Worm (Caenorhabditis elegans) whole organism, midembryonic: ENCODE results near the gene C16C8.27.
"Not testable (repeated sequence)": the region's sequence is repeated elsewhere in the genome, so short reads cannot be mapped to it uniquely, and the experiment has no call there.

Source experiments
- T22C8.4 ChIP-seq: fragments of 200-800 bp; sonication (Bioruptor generic); IDR thresholded peaks from 2 replicates; pipeline ENCODE4 v1.3.6; 2022; ENCODE audit warnings: missing genetic modification characterization, missing compliant biosample characterization
- cog-1 ChIP-seq: sonication (generic microtip); optimal IDR thresholded peaks from 2 replicates; lab custom pipeline; 2016; ENCODE audit warnings: missing genetic modification characterization, missing compliant biosample characterization
- flt-1 ChIP-seq: fragments of 200-800 bp; sonication (Bioruptor generic); IDR thresholded peaks from 2 replicates; pipeline ENCODE4 v1.3.6; 2022; ENCODE audit warnings: missing genetic modification characterization, missing compliant biosample characterization
- klf-2 ChIP-seq: fragments of 200-800 bp; sonication (Bioruptor generic); conservative IDR thresholded peaks from 2 replicates; pipeline ENCODE4 v1.3.6; 2022; ENCODE audit warnings: missing genetic modification reagents, missing genetic modification characterization, missing compliant biosample characterization
- med-1 ChIP-seq: sonication (generic microtip); optimal IDR thresholded peaks from 2 replicates; lab custom pipeline; 2017; ENCODE audit warnings: missing genetic modification characterization, mild to moderate bottlenecking, missing compliant biosample characterization, antibody characterized with exemption, missing genetic modification reagents; ENCODE audit not compliant: insufficient read depth
- ref-1 ChIP-seq: fragments of 200-800 bp; sonication (Bioruptor generic); conservative IDR thresholded peaks from 2 replicates; pipeline ENCODE4 v1.3.6; 2022; ENCODE audit warnings: missing genetic modification reagents, missing genetic modification characterization, missing compliant biosample characterization
- tab-1 ChIP-seq: fragments of 200-800 bp; sonication (Bioruptor generic); IDR thresholded peaks from 2 replicates; pipeline ENCODE4 v1.3.6; 2022; ENCODE audit warnings: missing genetic modification characterization, missing compliant biosample characterization
- ztf-23 ChIP-seq: fragments of 200-800 bp; sonication (Bioruptor generic); IDR thresholded peaks from 2 replicates; pipeline ENCODE4 v1.3.6; 2022; ENCODE audit warnings: missing genetic modification reagents, missing genetic modification characterization, missing compliant biosample characterization
- ztf-29 ChIP-seq: fragments of 200-800 bp; sonication (Bioruptor generic); IDR thresholded peaks from 2 replicates; pipeline ENCODE4 v1.3.6; 2022; ENCODE audit warnings: missing genetic modification reagents, missing genetic modification characterization, missing compliant biosample characterization

The C16C8.27 gene

DNA sequence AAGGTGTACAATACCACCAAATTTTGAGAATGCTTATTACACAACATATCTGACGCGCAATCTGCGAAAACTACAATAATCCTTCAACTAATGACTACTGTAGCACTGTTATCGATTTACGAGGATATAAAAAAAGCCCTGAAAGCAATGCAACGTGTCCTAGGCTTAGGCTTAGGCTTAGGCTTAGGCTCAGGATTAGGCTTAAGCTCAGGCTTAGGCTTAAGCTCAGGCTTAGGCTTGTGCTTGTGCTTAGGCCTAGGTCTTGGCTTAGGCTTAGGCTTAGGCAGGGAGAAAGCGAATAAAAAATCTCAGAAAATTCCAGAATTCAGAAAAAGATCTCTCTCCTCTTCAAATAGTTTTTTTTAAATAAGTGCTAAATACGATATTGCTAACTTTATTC is 17.7 kb downstream of the C16C8.27 start:
- TF ChIP-seq T22C8.4 (no peak), cog-1 (tag; lab: Kevin White, UChicago) (no peak), klf-2 (no peak), med-1 (GFP tag; lab: Kevin White, UChicago) (no peak), ztf-29 (GFP tag; lab: Robert Waterston, UW) (no peak), ref-1 (no peak), ztf-23 (GFP tag; lab: Robert Waterston, UW) (no peak), flt-1 (no peak), tab-1 (GFP tag; lab: Robert Waterston, UW) (no peak)

DNA sequence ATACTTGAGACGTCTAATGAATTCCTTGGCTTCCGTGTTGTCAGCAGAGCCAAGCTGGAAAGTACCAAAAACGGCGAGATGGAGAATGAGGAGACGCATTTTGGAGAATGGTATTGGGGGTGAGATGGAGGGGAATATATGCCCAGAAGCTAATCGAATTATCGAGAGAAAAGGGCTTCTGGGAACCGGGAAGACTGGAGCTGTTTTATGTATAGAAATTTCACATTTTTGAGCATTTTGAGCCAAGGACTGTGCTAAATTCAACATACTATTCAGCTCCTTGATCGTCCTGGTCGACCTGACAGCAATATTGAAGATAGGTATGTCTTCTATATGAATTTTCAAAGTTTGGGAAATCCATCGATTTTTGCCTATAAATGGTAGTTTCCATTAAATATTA is 18.6 kb downstream of the C16C8.27 start, which contains the start of gene C16C8.7:
C16C8.7 (minus strand) TSS at position 101 of the 400 bp plus-strand sequence.
- TF ChIP-seq ref-1: no peak
- no peak for TF ChIP-seq flt-1
- TF ChIP-seq cog-1 (tag; lab: Kevin White, UChicago): no peak
- TF ChIP-seq tab-1 (GFP tag; lab: Robert Waterston, UW): no peak

DNA sequence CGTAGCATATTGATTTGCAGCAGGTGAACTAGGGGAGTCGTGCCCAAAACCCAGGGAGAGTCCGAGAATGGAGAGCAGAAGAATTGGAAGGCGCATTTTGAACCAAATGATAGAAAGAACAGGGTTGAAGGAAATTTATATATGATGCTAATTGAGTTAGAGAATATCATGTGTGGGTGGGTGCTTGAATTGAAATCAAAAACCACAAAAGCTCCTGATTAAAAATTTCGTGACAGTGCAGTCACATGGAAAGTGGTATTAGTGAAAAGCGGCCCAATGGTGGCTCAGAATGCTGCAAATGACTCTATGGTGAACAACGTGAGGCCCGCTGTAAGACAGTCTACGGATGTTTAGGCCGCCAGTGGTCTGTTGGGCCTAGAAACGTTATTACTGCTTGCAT is 20.1 kb downstream of the C16C8.27 start, which contains the start of gene C16C8.8:
C16C8.8 (minus strand) TSS at position 101 of the 400 bp plus-strand sequence.
- TF ChIP-seq tab-1 (GFP tag; lab: Robert Waterston, UW): no peak
- no peak for TF ChIP-seq ztf-23 (GFP tag; lab: Robert Waterston, UW)
- no peak for TF ChIP-seq ztf-29 (GFP tag; lab: Robert Waterston, UW)
- no peak for TF ChIP-seq med-1 (GFP tag; lab: Kevin White, UChicago)
- no peak for TF ChIP-seq ref-1
- no peak for TF ChIP-seq klf-2
- TF ChIP-seq T22C8.4: no peak
- TF ChIP-seq cog-1 (tag; lab: Kevin White, UChicago): no peak
- TF ChIP-seq flt-1: no peak

DNA sequence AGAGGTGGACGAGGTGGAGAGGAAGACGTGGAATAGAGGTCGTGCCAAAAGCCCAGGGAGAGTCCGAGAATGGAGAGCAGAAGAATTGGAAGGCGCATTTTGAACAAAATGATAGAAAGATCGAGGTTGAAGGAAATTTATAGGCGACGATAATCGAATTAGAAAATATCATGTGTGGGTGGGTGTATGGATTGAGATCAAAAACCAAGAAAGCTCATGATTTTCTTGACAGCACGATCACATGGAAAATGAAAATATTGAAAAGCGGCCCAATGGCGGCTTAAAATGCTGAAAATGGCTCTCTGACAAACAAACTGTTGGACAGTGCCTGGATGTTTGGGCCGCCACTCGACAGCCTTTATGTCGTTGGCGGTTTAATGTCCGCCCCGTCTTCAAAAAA is 21.6 kb downstream of the C16C8.27 start, which contains the start of gene C16C8.9:
C16C8.9 (minus strand) TSS at position 101 of the 400 bp plus-strand sequence.
- TF ChIP-seq ztf-29 (GFP tag; lab: Robert Waterston, UW) (no peak), T22C8.4 (no peak), ztf-23 (GFP tag; lab: Robert Waterston, UW) (no peak), flt-1 (no peak), tab-1 (GFP tag; lab: Robert Waterston, UW) (no peak), ref-1 (no peak), klf-2 (no peak), cog-1 (tag; lab: Kevin White, UChicago) (no peak), med-1 (GFP tag; lab: Kevin White, UChicago) (no peak)

DNA sequence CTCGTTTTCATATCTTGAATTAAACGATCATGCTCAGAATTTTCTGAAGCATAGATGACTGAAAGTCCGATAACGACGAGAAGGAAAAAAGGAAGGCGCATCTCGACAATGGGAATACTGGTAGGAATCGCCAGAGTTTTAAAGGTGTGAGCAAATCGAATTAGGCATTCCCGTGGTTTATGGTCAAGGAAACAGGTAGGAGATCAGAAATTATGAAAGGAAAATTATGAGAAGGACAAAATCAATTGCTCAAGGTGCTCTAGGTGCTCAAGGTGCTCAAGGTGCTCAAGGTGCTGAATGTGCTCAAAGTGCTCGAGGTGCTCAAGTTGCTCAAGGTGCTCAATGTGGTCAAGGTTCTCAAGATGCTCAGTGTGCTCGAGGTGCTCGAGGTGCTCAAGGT is 23.1 kb downstream of the C16C8.27 start, which contains the start of gene C16C8.10:
C16C8.10 (minus strand) TSS at position 101 of the 400 bp plus-strand sequence.
- not testable (repeated sequence) for TF ChIP-seq klf-2, ref-1, T22C8.4

DNA sequence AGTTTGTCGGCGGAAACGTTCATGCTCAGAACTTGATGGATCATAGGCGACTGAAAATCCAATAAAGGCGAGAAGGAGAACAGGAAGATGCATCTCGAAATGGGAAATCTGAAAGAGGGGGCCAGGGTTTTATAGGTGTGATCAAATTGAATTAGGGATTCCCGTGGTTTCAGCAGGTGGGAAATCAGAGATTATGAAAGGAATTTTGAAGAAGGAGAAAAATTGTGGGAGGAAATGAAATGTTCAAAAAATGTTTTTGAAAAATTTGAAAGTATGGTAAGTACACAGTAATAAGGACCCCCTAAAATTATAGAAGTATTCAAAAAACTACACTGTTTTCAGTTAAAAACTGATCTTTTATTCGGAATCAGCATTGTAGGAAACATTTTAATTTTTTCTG is 29.1 kb downstream of the C16C8.27 start, which contains the start of gene Y49F6B.20:
Y49F6B.20 (minus strand) TSS at position 101 of the 400 bp plus-strand sequence.
- TF ChIP-seq ztf-29 (GFP tag; lab: Robert Waterston, UW): no peak

DNA sequence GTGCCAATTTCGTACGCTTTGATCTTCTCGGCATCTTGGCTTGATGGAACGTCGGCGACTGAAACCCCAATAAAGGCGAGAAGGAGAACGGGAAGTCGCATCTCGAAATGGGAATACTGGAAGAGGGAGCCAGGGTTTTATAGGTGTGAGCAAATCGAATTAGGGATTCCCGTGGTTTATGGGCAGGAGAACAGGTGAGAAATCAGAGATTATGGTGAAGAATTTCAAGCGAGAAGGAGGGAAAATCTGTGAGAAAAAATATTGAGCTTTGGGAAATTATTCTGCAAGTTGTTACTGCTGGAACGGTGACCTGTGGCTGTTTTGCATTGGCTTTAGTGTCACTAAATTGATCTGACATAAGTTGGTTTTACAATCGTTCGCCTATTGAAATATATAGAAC is 30.1 kb downstream of the C16C8.27 start, which contains the start of gene Y49F6B.13:
Y49F6B.13 (minus strand) TSS at position 101 of the 400 bp plus-strand sequence.
- TF ChIP-seq ztf-23 (GFP tag; lab: Robert Waterston, UW) (no peak), T22C8.4 (no peak)

DNA sequence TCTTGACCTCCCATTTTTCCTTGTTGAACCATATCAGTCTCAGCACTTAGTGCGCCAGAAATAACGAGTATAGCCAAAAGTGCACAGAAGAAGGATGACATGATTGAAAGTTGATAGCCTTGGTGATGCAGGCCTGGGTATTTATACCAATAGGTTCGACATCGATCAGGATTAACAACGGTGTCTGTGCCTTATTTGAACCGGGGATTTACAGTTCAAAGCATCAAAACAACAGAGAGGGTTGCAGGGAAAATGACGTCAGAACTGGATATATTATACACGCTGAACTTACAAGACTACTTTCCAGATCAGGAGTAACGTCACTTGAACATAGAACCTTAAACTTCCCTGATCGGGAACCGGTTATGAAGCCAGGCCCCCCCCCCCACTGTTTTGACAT is 30.8 kb downstream of the C16C8.27 start, which contains the start of gene Y49F6B.12:
Y49F6B.12 (minus strand) TSS at position 101 of the 400 bp plus-strand sequence.
- TF ChIP-seq flt-1 (no peak), T22C8.4 (no peak), tab-1 (GFP tag; lab: Robert Waterston, UW) (no peak), ztf-23 (GFP tag; lab: Robert Waterston, UW) (no peak), ref-1 (no peak), ztf-29 (GFP tag; lab: Robert Waterston, UW) (no peak), klf-2 (no peak), cog-1 (tag; lab: Kevin White, UChicago) (no peak), med-1 (GFP tag; lab: Kevin White, UChicago) (no peak)

DNA sequence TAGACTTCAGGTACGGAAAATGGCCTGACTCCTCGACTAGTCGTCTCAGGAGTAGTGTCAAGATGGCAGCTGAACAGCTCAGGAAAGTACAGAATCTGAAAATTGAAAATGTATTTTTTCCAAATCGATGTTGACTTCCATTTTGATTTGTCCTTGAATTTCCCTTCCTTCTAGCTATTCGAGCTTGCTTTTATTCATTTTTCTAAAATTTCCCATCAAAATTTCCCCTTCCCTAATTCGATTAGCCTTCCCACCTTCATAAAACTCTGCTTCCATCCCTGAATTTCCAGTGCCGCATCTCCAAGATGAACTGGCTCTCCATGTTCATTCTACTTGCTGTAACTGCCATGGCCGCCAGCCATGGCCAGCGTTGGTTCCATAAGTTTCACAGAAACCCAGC is 31.3 kb downstream of the C16C8.27 start, which contains the start of gene Y49F6B.6:
Y49F6B.6 (plus strand) TSS at position 301 of the 400 bp plus-strand sequence.
- TF ChIP-seq ref-1 (no peak), ztf-29 (GFP tag; lab: Robert Waterston, UW) (no peak), T22C8.4 (no peak), med-1 (GFP tag; lab: Kevin White, UChicago) (no peak), klf-2 (no peak), flt-1 (no peak), ztf-23 (GFP tag; lab: Robert Waterston, UW) (no peak), tab-1 (GFP tag; lab: Robert Waterston, UW) (no peak), cog-1 (tag; lab: Kevin White, UChicago) (no peak)

DNA sequence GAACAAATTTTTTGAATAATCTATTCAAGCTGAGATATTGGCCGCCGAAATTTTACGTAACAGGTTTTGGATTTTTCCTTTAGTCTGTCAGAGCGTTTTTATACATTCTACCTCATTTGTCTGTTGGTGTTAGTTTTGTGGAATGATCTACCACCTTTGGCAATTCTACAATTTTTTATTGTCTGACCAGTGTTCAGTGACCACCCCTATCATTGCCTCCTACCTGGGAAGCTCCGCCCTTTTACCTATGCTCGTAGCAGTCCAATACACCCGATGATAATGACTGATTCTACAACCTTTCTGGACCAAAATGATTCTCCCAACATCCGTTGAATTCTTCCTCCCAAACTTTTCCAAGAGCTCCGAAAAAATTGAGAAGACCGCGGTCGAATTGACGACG is 32.3 kb downstream of the C16C8.27 start, which contains the start of gene sdz-32:
sdz-32 (plus strand) TSS at position 301 of the 400 bp plus-strand sequence.
- no peak for TF ChIP-seq ref-1
- TF ChIP-seq flt-1: no peak
- no peak for TF ChIP-seq klf-2
- no peak for TF ChIP-seq T22C8.4
- TF ChIP-seq ztf-23 (GFP tag; lab: Robert Waterston, UW): no peak
- TF ChIP-seq tab-1 (GFP tag; lab: Robert Waterston, UW): no peak
- TF ChIP-seq ztf-29 (GFP tag; lab: Robert Waterston, UW): no peak
- TF ChIP-seq cog-1 (tag; lab: Kevin White, UChicago): no peak
- no peak for TF ChIP-seq med-1 (GFP tag; lab: Kevin White, UChicago)

DNA sequence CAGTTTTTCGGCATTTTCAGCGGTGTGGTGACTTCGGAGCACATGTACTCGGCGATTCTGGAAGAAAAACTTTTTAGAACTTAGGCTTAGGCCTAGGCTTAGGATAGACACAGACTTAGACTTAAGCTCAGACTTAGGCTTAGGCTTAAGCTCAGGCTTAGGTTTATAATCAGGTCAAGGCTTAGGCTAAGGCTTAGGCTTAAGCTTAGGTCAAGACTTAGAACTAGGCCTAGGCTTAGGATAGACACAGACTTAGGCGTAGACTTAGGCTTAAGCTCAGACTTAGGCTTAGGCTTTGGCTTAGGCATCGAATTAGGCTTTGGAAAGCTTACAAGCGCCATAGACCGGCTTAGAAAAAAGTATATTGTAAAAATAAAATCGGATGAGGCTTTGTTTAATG is 35.1 kb downstream of the C16C8.27 start:
- TF ChIP-seq med-1 (GFP tag; lab: Kevin White, UChicago): no peak
- no peak for TF ChIP-seq tab-1 (GFP tag; lab: Robert Waterston, UW)
- no peak for TF ChIP-seq ref-1
- TF ChIP-seq ztf-23 (GFP tag; lab: Robert Waterston, UW): no peak
- 0 out of 2 replicates have a peak, but pooled peaks have one; percentile 13 for TF ChIP-seq ztf-29 (GFP tag; lab: Robert Waterston, UW)
- TF ChIP-seq cog-1 (tag; lab: Kevin White, UChicago): no peak
- TF ChIP-seq flt-1: no peak
